Worm (Caenorhabditis elegans) whole organism, late embryonic: Measurements from ENCODE around the gene rbbp-5.

Source experiments
- C08G9.2 ChIP-seq: sonication (generic microtip); optimal IDR thresholded peaks from 2 replicates; lab custom pipeline; 2016; ENCODE audit warnings: mild to moderate bottlenecking, missing genetic modification characterization, moderate library complexity, missing compliant biosample characterization
- C38D4.7 ChIP-seq: fragments of 200-800 bp; sonication (Bioruptor generic); optimal IDR thresholded peaks from 2 replicates; lab custom pipeline; 2018; ENCODE audit warnings: mild to moderate bottlenecking, missing genetic modification characterization, moderate library complexity, missing compliant biosample characterization
- K02D7.2 ChIP-seq: sonication (generic microtip); optimal IDR thresholded peaks from 2 replicates; lab custom pipeline; 2017; ENCODE audit warnings: mild to moderate bottlenecking, missing genetic modification characterization, missing compliant biosample characterization
- K09A11.1 ChIP-seq: sonication (generic microtip); optimal IDR thresholded peaks from 2 replicates; lab custom pipeline; 2017; ENCODE audit warnings: antibody characterized with exemption, mild to moderate bottlenecking, missing genetic modification characterization, missing compliant biosample characterization; ENCODE audit not compliant: insufficient read depth
- Y22D7AL.16 ChIP-seq: sonication (generic microtip); optimal IDR thresholded peaks from 2 replicates; lab custom pipeline; 2016; ENCODE audit warnings: missing genetic modification characterization, missing compliant biosample characterization
- ahr-1 ChIP-seq: sonication (generic microtip); optimal IDR thresholded peaks from 2 replicates; lab custom pipeline; 2016; ENCODE audit warnings: missing genetic modification characterization, missing compliant biosample characterization
- ceh-14 ChIP-seq: sonication (generic microtip); optimal IDR thresholded peaks from 2 replicates; lab custom pipeline; 2016; ENCODE audit warnings: missing genotype, missing genetic modification characterization, missing compliant biosample characterization
- ceh-18 ChIP-seq: sonication (generic microtip); optimal IDR thresholded peaks from 2 replicates; lab custom pipeline; 2016; ENCODE audit warnings: missing genetic modification characterization, missing compliant biosample characterization
- ceh-19 ChIP-seq: fragments of 200-800 bp; sonication (Bioruptor generic); optimal IDR thresholded peaks from 2 replicates; lab custom pipeline; 2018; ENCODE audit warnings: mild to moderate bottlenecking, missing genetic modification characterization, missing compliant biosample characterization
- ceh-2 ChIP-seq: sonication (generic microtip); optimal IDR thresholded peaks from 2 replicates; lab custom pipeline; 2016; ENCODE audit warnings: missing genotype, missing genetic modification characterization, missing compliant biosample characterization
- ceh-22 ChIP-seq: sonication (generic microtip); optimal IDR thresholded peaks from 2 replicates; lab custom pipeline; 2017; ENCODE audit warnings: missing biosample characterization, missing genetic modification characterization
- ceh-24 ChIP-seq: sonication (generic microtip); optimal IDR thresholded peaks from 2 replicates; lab custom pipeline; 2016; ENCODE audit warnings: mild to moderate bottlenecking, missing genetic modification characterization, missing compliant biosample characterization
- ceh-30 ChIP-seq: fragments of 150-350 bp; optimal IDR thresholded peaks from 2 replicates; lab custom pipeline; 2014; ENCODE audit warnings: missing biosample characterization, missing genetic modification characterization
- ceh-31 ChIP-seq: sonication (generic microtip); optimal IDR thresholded peaks from 2 replicates; lab custom pipeline; 2016; ENCODE audit warnings: missing genetic modification characterization, missing compliant biosample characterization
- ceh-45 ChIP-seq: fragments of 200-800 bp; sonication (Bioruptor generic); IDR thresholded peaks from 2 replicates; pipeline ENCODE4 v1.3.6; 2022; ENCODE audit warnings: missing genetic modification reagents, missing genetic modification characterization, missing compliant biosample characterization
- ceh-48 ChIP-seq: sonication (generic microtip); optimal IDR thresholded peaks from 2 replicates; lab custom pipeline; 2016; ENCODE audit warnings: missing genetic modification characterization, inconsistent platforms, missing compliant biosample characterization
- ceh-9 ChIP-seq: sonication (generic microtip); optimal IDR thresholded peaks from 2 replicates; lab custom pipeline; 2016; ENCODE audit warnings: mild to moderate bottlenecking, missing genetic modification characterization, inconsistent platforms, missing compliant biosample characterization
- che-1 ChIP-seq: sonication (generic microtip); optimal IDR thresholded peaks from 2 replicates; lab custom pipeline; 2016; ENCODE audit warnings: mild to moderate bottlenecking, missing genetic modification characterization, missing compliant biosample characterization
- dmd-4 ChIP-seq: sonication (generic microtip); optimal IDR thresholded peaks from 2 replicates; lab custom pipeline; 2016; ENCODE audit warnings: borderline replicate concordance, missing genetic modification characterization, missing compliant biosample characterization
- elt-2 ChIP-seq: sonication (generic microtip); optimal IDR thresholded peaks from 2 replicates; lab custom pipeline; 2016; ENCODE audit warnings: missing genetic modification reagents, missing genetic modification characterization, missing compliant biosample characterization
- elt-4 ChIP-seq: sonication (generic microtip); optimal IDR thresholded peaks from 2 replicates; lab custom pipeline; 2016; ENCODE audit warnings: missing genetic modification characterization, missing compliant biosample characterization
- eyg-1 ChIP-seq: sonication (generic microtip); optimal IDR thresholded peaks from 2 replicates; lab custom pipeline; 2016; ENCODE audit warnings: missing genotype, missing genetic modification characterization, missing compliant biosample characterization
- fax-1 ChIP-seq: sonication (generic microtip); optimal IDR thresholded peaks from 2 replicates; lab custom pipeline; 2016; ENCODE audit warnings: missing genotype, missing genetic modification characterization, missing compliant biosample characterization
- fkh-6 ChIP-seq: sonication (generic microtip); optimal IDR thresholded peaks from 2 replicates; lab custom pipeline; 2016; ENCODE audit warnings: missing genetic modification characterization, missing compliant biosample characterization
- gmeb-2 ChIP-seq: sonication (generic microtip); optimal IDR thresholded peaks from 2 replicates; lab custom pipeline; 2016; ENCODE audit warnings: missing genetic modification characterization, inconsistent platforms, missing compliant biosample characterization
- hlh-15 ChIP-seq: sonication (generic microtip); optimal IDR thresholded peaks from 2 replicates; lab custom pipeline; 2016; ENCODE audit warnings: missing genetic modification characterization, missing compliant biosample characterization
- hlh-30 ChIP-seq: sonication (generic microtip); optimal IDR thresholded peaks from 2 replicates; lab custom pipeline; 2017; ENCODE audit warnings: antibody characterized with exemption, missing genetic modification characterization, missing compliant biosample characterization; ENCODE audit not compliant: insufficient read depth
- hlh-6 ChIP-seq: sonication (generic microtip); optimal IDR thresholded peaks from 2 replicates; lab custom pipeline; 2016; ENCODE audit warnings: missing genotype, missing genetic modification characterization, missing compliant biosample characterization
- hlh-8 ChIP-seq: sonication (generic microtip); optimal IDR thresholded peaks from 2 replicates; lab custom pipeline; 2016; ENCODE audit warnings: missing genotype, missing genetic modification characterization, missing compliant biosample characterization
- lim-6 ChIP-seq: sonication (generic microtip); optimal IDR thresholded peaks from 2 replicates; lab custom pipeline; 2016; ENCODE audit warnings: missing genetic modification characterization, missing compliant biosample characterization
- lin-11 ChIP-seq: fragments of 200-800 bp; sonication (Bioruptor generic); optimal IDR thresholded peaks from 2 replicates; lab custom pipeline; 2018; ENCODE audit warnings: mild to moderate bottlenecking, missing genetic modification characterization, missing compliant biosample characterization
- madf-2 ChIP-seq: sonication (generic microtip); optimal IDR thresholded peaks from 2 replicates; lab custom pipeline; 2017; ENCODE audit warnings: missing genetic modification characterization, missing compliant biosample characterization
- nfya-1 ChIP-seq: sonication (generic microtip); optimal IDR thresholded peaks from 2 replicates; lab custom pipeline; 2017; ENCODE audit warnings: missing genetic modification characterization, mild to moderate bottlenecking, missing compliant biosample characterization, antibody characterized with exemption, moderate library complexity
- nhr-11 ChIP-seq: fragments of 150-350 bp; optimal IDR thresholded peaks from 2 replicates; lab custom pipeline; 2014; ENCODE audit warnings: missing biosample characterization, missing genetic modification characterization
- nhr-232 ChIP-seq: sonication (generic microtip); optimal IDR thresholded peaks from 2 replicates; lab custom pipeline; 2016; ENCODE audit warnings: missing genetic modification characterization, missing compliant biosample characterization
- odd-2 ChIP-seq: sonication (generic microtip); optimal IDR thresholded peaks from 2 replicates; lab custom pipeline; 2017; ENCODE audit warnings: antibody characterized with exemption, mild to moderate bottlenecking, missing genetic modification characterization, missing compliant biosample characterization
- pag-3 ChIP-seq: sonication (generic microtip); optimal IDR thresholded peaks from 2 replicates; lab custom pipeline; 2016; ENCODE audit warnings: missing compliant biosample characterization, missing genetic modification characterization, borderline replicate concordance
- pat-9 ChIP-seq: fragments of 200-800 bp; sonication (Bioruptor generic); optimal IDR thresholded peaks from 2 replicates; lab custom pipeline; 2018; ENCODE audit warnings: mild to moderate bottlenecking, missing genetic modification characterization, moderate library complexity, missing compliant biosample characterization
- pax-1 ChIP-seq: fragments of 150-350 bp; optimal IDR thresholded peaks from 2 replicates; lab custom pipeline; 2014; ENCODE audit warnings: missing biosample characterization, missing genetic modification characterization
- ref-2 ChIP-seq: sonication (generic microtip); optimal IDR thresholded peaks from 2 replicates; lab custom pipeline; 2016; ENCODE audit warnings: missing genetic modification characterization, missing compliant biosample characterization
- sox-2 ChIP-seq: fragments of 200-800 bp; sonication (Bioruptor generic); IDR thresholded peaks from 2 replicates; pipeline ENCODE4 v1.3.6; 2022; ENCODE audit warnings: missing genetic modification reagents, missing genetic modification characterization, missing compliant biosample characterization
- sox-4 ChIP-seq: sonication (generic microtip); optimal IDR thresholded peaks from 2 replicates; lab custom pipeline; 2017; ENCODE audit warnings: mild to moderate bottlenecking, missing genetic modification characterization, inconsistent platforms, missing compliant biosample characterization
- tbx-2 ChIP-seq: sonication (generic microtip); optimal IDR thresholded peaks from 2 replicates; lab custom pipeline; 2016; ENCODE audit warnings: missing genetic modification characterization, missing compliant biosample characterization
- ttx-3 ChIP-seq: sonication (generic microtip); optimal IDR thresholded peaks from 2 replicates; lab custom pipeline; 2016; ENCODE audit warnings: missing genetic modification reagents, missing genetic modification characterization, missing compliant biosample characterization
- unc-3 ChIP-seq, 2 experiments: fragments of 200-800 bp in 1 of 2; sonication (Bioruptor generic) in 1 of 2; sonication (generic microtip) in 1 of 2; conservative IDR thresholded peaks in 1 of 2; optimal IDR thresholded peaks in 1 of 2; 2 replicates each; pipeline versions ENCODE4 v1.3.6 to Lab custom; 2016 to 2022; ENCODE audit warnings: missing compliant biosample characterization in 2 of 2, missing genetic modification characterization in 2 of 2, missing genetic modification reagents in 1 of 2
- unc-42 ChIP-seq: sonication (generic microtip); optimal IDR thresholded peaks from 2 replicates; lab custom pipeline; 2016; ENCODE audit warnings: missing genotype, missing genetic modification characterization, missing compliant biosample characterization
- unc-86 ChIP-seq: sonication (generic microtip); optimal IDR thresholded peaks from 2 replicates; lab custom pipeline; 2016; ENCODE audit warnings: missing genetic modification characterization, missing compliant biosample characterization
- zip-5 ChIP-seq: sonication (generic microtip); optimal IDR thresholded peaks from 2 replicates; lab custom pipeline; 2016; ENCODE audit warnings: missing genetic modification characterization, missing compliant biosample characterization
- ztf-16 ChIP-seq: sonication (generic microtip); optimal IDR thresholded peaks from 2 replicates; lab custom pipeline; 2017; ENCODE audit warnings: missing genetic modification characterization, missing compliant biosample characterization

rbbp-5 gene

DNA sequence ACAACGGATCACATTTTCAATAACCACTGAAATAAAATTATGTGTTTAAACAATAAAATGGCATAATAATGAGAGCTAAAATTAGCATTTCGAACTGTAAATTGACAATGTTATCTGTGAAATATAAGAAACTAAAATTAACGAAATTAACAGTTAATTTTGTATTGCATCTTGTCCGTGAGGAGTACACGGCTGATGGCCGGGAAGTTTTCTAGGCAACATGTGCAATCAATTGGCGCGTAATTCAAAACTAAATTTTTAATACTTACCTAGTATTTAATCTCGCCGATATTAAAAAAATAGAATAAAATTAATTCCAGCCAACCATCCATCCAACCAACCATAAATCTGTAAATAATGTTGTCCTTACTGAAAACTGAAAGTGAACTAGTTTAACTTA, 36.1 kb upstream of the rbbp-5 start (continued):
- no peak for TF ChIP-seq sox-2 (GFP tag; lab: Robert Waterston, UW)
- TF ChIP-seq nhr-232 (tag; lab: Kevin White, UChicago): no peak
- peak; percentile 22 for TF ChIP-seq fkh-6 (tag; lab: Kevin White, UChicago)
- TF ChIP-seq Y22D7AL.16 (tag; lab: Kevin White, UChicago): no peak
- no peak for TF ChIP-seq gmeb-2 (tag; lab: Kevin White, UChicago)
- peak; percentile 10 for TF ChIP-seq ceh-18
- no peak for TF ChIP-seq ceh-22 (tag; lab: Kevin White, UChicago)
- no peak for TF ChIP-seq unc-3 (GFP tag; conservative IDR thresholded peaks at IDR 0.05; lab: Robert Waterston, UW)
- TF ChIP-seq unc-3 (tag; optimal IDR thresholded peaks at IDR 0.05; lab: Kevin White, UChicago): no peak
- TF ChIP-seq elt-4 (tag; lab: Kevin White, UChicago): no peak
- no peak for TF ChIP-seq pax-1
- TF ChIP-seq K09A11.1: no peak
- TF ChIP-seq hlh-30: no peak
- TF ChIP-seq C38D4.7 (GFP tag; lab: Kevin White, UChicago): no peak
- no peak for TF ChIP-seq pag-3
- TF ChIP-seq hlh-15 (tag; lab: Kevin White, UChicago): no peak
- no peak for TF ChIP-seq hlh-6 (tag; lab: Kevin White, UChicago)
- TF ChIP-seq ceh-31: peak; percentile 92
- TF ChIP-seq lim-6 (tag; lab: Kevin White, UChicago): peak; percentile 38
- TF ChIP-seq elt-2: peak; percentile 52
- TF ChIP-seq ceh-45: no peak
- no peak for TF ChIP-seq ceh-48 (tag; lab: Kevin White, UChicago)
- no peak for TF ChIP-seq K02D7.2 (tag; lab: Kevin White, UChicago)
- no peak for TF ChIP-seq sox-4 (tag; lab: Kevin White, UChicago)
- TF ChIP-seq pat-9: no peak
- no peak for TF ChIP-seq ceh-9
- TF ChIP-seq ceh-24: no peak
- no peak for TF ChIP-seq che-1 (tag; lab: Kevin White, UChicago)
- TF ChIP-seq ttx-3 (tag; lab: Kevin White, UChicago): no peak
- no peak for TF ChIP-seq nhr-11 (tag; lab: Kevin White, UChicago)
- TF ChIP-seq ceh-19 (GFP tag; lab: Kevin White, UChicago): no peak
- TF ChIP-seq unc-42: peak; percentile 70
- TF ChIP-seq lin-11 (tag; lab: Kevin White, UChicago): no peak
- TF ChIP-seq ztf-16 (tag; lab: Kevin White, UChicago): no peak
- no peak for TF ChIP-seq madf-2 (tag; lab: Kevin White, UChicago)
- peak; percentile 94 for TF ChIP-seq C08G9.2 (tag; lab: Kevin White, UChicago)
- TF ChIP-seq eyg-1: peak; percentile 6
- TF ChIP-seq ahr-1 (tag; lab: Kevin White, UChicago): peak; percentile 30
- no peak for TF ChIP-seq odd-2 (tag; lab: Kevin White, UChicago)
- peak; percentile 89 for TF ChIP-seq tbx-2
- peak; percentile 60 for TF ChIP-seq ceh-14 (tag; lab: Kevin White, UChicago)
- TF ChIP-seq dmd-4 (tag; lab: Kevin White, UChicago): no peak
- no peak for TF ChIP-seq unc-86 (tag; lab: Kevin White, UChicago)
- peak; percentile 78 for TF ChIP-seq zip-5 (tag; lab: Kevin White, UChicago)
- TF ChIP-seq hlh-8 (tag; lab: Kevin White, UChicago): peak; percentile 93
- no peak for TF ChIP-seq ceh-30
- peak; percentile 72 for TF ChIP-seq ref-2 (tag; lab: Kevin White, UChicago)
- TF ChIP-seq nfya-1: no peak
- TF ChIP-seq ceh-2 (tag; lab: Kevin White, UChicago): peak; percentile 90
- TF ChIP-seq fax-1 (tag; lab: Kevin White, UChicago): peak; percentile 63
